Fruit fly (Drosophila melanogaster) whole organism, embryonic: ENCODE measurements around the gene CG11550.

Experiments
- Atf6 ChIP-seq: fragments of 200-800 bp; sonication (Bioruptor generic); IDR thresholded peaks from 2 replicates; pipeline ENCODE4 v1.3.6; 2022; ENCODE audit warnings: missing biosample characterization, missing genetic modification characterization
- Bdp1 ChIP-seq: fragments of 200-800 bp; sonication (Bioruptor generic); optimal IDR thresholded peaks from 3 replicates; lab custom pipeline; 2016; ENCODE audit warnings: missing biosample characterization, missing genetic modification characterization
- CG10462 ChIP-seq: fragments of 200-800 bp; sonication (Bioruptor generic); optimal IDR thresholded peaks from 2 replicates; lab custom pipeline; 2016; ENCODE audit warnings: missing biosample characterization, missing genetic modification characterization
- CG12071 ChIP-seq: fragments of 200-800 bp; sonication (Bioruptor generic); optimal IDR thresholded peaks from 3 replicates; lab custom pipeline; 2018; ENCODE audit warnings: missing biosample characterization, mild to moderate bottlenecking, missing genetic modification characterization
- CG15011 ChIP-seq: fragments of 200-800 bp; sonication (Bioruptor generic); optimal IDR thresholded peaks from 3 replicates; lab custom pipeline; 2018; ENCODE audit warnings: missing biosample characterization, mild to moderate bottlenecking, missing genetic modification characterization
- CG15073 ChIP-seq: fragments of 200-800 bp; sonication (Bioruptor generic); optimal IDR thresholded peaks from 2 replicates; lab custom pipeline; 2016; ENCODE audit warnings: missing biosample characterization, missing genetic modification characterization
- CG15601 ChIP-seq: fragments of 200-800 bp; sonication (Bioruptor generic); optimal IDR thresholded peaks from 3 replicates; lab custom pipeline; 2019; ENCODE audit warnings: missing biosample characterization, mild to moderate bottlenecking, missing genetic modification characterization, moderate library complexity
- CG17361 ChIP-seq: fragments of 200-800 bp; sonication (Bioruptor generic); IDR thresholded peaks from 3 replicates; pipeline ENCODE4 v1.3.6; 2022; ENCODE audit warnings: missing biosample characterization, missing genetic modification characterization
- CG1792 ChIP-seq: fragments of 200-800 bp; sonication (Bioruptor generic); optimal IDR thresholded peaks from 2 replicates; lab custom pipeline; 2016; ENCODE audit warnings: missing biosample characterization, missing genetic modification characterization
- CG18599 ChIP-seq: fragments of 200-800 bp; sonication (Bioruptor generic); optimal IDR thresholded peaks from 3 replicates; lab custom pipeline; 2017; ENCODE audit warnings: missing biosample characterization, missing genetic modification characterization, mild to moderate bottlenecking, moderate library complexity, missing genetic modification reagents
- CG2116 ChIP-seq: fragments of 200-800 bp; sonication (Bioruptor generic); optimal IDR thresholded peaks from 3 replicates; lab custom pipeline; 2018; ENCODE audit warnings: missing biosample characterization, mild to moderate bottlenecking, missing genetic modification characterization
- CG31388 ChIP-seq: fragments of 200-800 bp; sonication (Bioruptor generic); optimal IDR thresholded peaks from 2 replicates; lab custom pipeline; 2016; ENCODE audit warnings: missing biosample characterization, missing genetic modification characterization
- CG32772 ChIP-seq: fragments of 200-800 bp; sonication (Bioruptor generic); IDR thresholded peaks from 2 replicates; pipeline ENCODE4 v1.3.6; 2022; ENCODE audit warnings: missing biosample characterization, missing genetic modification characterization
- CG4328 ChIP-seq: fragments of 200-800 bp; sonication (Bioruptor generic); optimal IDR thresholded peaks from 3 replicates; lab custom pipeline; 2017; ENCODE audit warnings: missing biosample characterization, missing genetic modification reagents, missing genetic modification characterization
- CG6854 ChIP-seq: fragments of 200-800 bp; sonication (Bioruptor generic); optimal IDR thresholded peaks from 3 replicates; lab custom pipeline; 2017; ENCODE audit warnings: missing biosample characterization, mild to moderate bottlenecking, missing genetic modification characterization
- CG7963 ChIP-seq: fragments of 200-800 bp; sonication (Bioruptor generic); IDR thresholded peaks from 3 replicates; pipeline ENCODE4 v1.3.6; 2022; ENCODE audit warnings: missing biosample characterization, missing genetic modification characterization; ENCODE audit not compliant: partially characterized antibody
- CG8281 ChIP-seq: fragments of 200-800 bp; sonication (Bioruptor generic); optimal IDR thresholded peaks from 2 replicates; lab custom pipeline; 2018; ENCODE audit warnings: missing biosample characterization, mild to moderate bottlenecking, missing genetic modification characterization, moderate library complexity
- CG9727 ChIP-seq: fragments of 200-800 bp; sonication (Bioruptor generic); optimal IDR thresholded peaks from 3 replicates; lab custom pipeline; 2017; ENCODE audit warnings: missing biosample characterization, mild to moderate bottlenecking, missing genetic modification characterization
- Dad ChIP-seq: fragments of 200-800 bp; sonication (Bioruptor generic); optimal IDR thresholded peaks from 3 replicates; lab custom pipeline; 2016; ENCODE audit warnings: missing biosample characterization, missing genetic modification characterization
- Dbx ChIP-seq: fragments of 200-800 bp; sonication (Bioruptor generic); IDR thresholded peaks from 3 replicates; pipeline ENCODE4 v1.3.6; 2022; ENCODE audit warnings: missing biosample characterization, missing genetic modification characterization
- Doc2 ChIP-seq: fragments of 200-800 bp; sonication (Bioruptor generic); IDR thresholded peaks from 2 replicates; pipeline ENCODE4 v1.3.6; 2022; ENCODE audit warnings: missing biosample characterization, missing genetic modification characterization
- Eip74EF ChIP-seq, 2 experiments: fragments of 200-800 bp in 1 of 2; fragments of >200 bp in 1 of 2; sonication (Bioruptor generic) in 1 of 2; optimal IDR thresholded peaks; 2 replicates each; lab custom pipeline; 2017 to 2019; ENCODE audit warnings: missing biosample characterization in 2 of 2, missing genetic modification characterization in 2 of 2, mild to moderate bottlenecking in 1 of 2, moderate library complexity in 1 of 2
- H2.0 ChIP-seq: fragments of 200-800 bp; sonication (Bioruptor generic); IDR thresholded peaks from 2 replicates; pipeline ENCODE4 v1.3.6; 2022; ENCODE audit warnings: missing biosample characterization, missing genetic modification characterization
- Hr78 ChIP-seq, 2 experiments: fragments of 200-800 bp in 1 of 2; fragments of >200 bp in 1 of 2; sonication (Bioruptor generic) in 1 of 2; optimal IDR thresholded peaks; 2 replicates each; lab custom pipeline; 2017 to 2019; ENCODE audit warnings: missing biosample characterization in 2 of 2, missing genetic modification characterization in 2 of 2, mild to moderate bottlenecking in 1 of 2, moderate library complexity in 1 of 2
- MTF-1 ChIP-seq: fragments of 200-800 bp; sonication (Bioruptor generic); optimal IDR thresholded peaks from 2 replicates; lab custom pipeline; 2018; ENCODE audit warnings: missing biosample characterization, mild to moderate bottlenecking, missing genetic modification characterization, borderline replicate concordance
- Max ChIP-seq: fragments of 200-800 bp; sonication (Bioruptor generic); optimal IDR thresholded peaks from 2 replicates; lab custom pipeline; 2016; ENCODE audit warnings: missing biosample characterization, mild to moderate bottlenecking, missing genetic modification characterization
- Nf-YA ChIP-seq: fragments of 200-800 bp; sonication (Bioruptor generic); IDR thresholded peaks from 2 replicates; pipeline ENCODE4 v1.3.6; 2022; ENCODE audit warnings: missing biosample characterization, missing genetic modification characterization
- Pdp1 ChIP-seq, 2 experiments: fragments of 200-800 bp; sonication (Bioruptor generic); optimal IDR thresholded peaks; 3 replicates each; lab custom pipeline; 2016; ENCODE audit warnings: missing biosample characterization in 2 of 2, missing genetic modification characterization in 2 of 2, mild to moderate bottlenecking in 1 of 2, moderate library complexity in 1 of 2
- Usf ChIP-seq: fragments of 200-800 bp; sonication (Bioruptor generic); optimal IDR thresholded peaks from 2 replicates; lab custom pipeline; 2017; ENCODE audit warnings: missing genotype, missing biosample characterization, missing genetic modification characterization
- chif ChIP-seq, 2 experiments: fragments of 200-800 bp; sonication (Bioruptor generic); optimal IDR thresholded peaks; 3 replicates each; lab custom pipeline; 2016; ENCODE audit warnings: missing biosample characterization in 2 of 2, missing genetic modification characterization in 2 of 2
- croc ChIP-seq: fragments of 200-800 bp; sonication (Bioruptor generic); conservative IDR thresholded peaks from 3 replicates; pipeline ENCODE4 v1.3.6; 2022; ENCODE audit warnings: missing biosample characterization, missing genetic modification characterization
- crol ChIP-seq: fragments of 200-800 bp; sonication (Bioruptor generic); IDR thresholded peaks from 2 replicates; pipeline ENCODE4 v1.3.6; 2022; ENCODE audit warnings: missing biosample characterization, missing genetic modification characterization
- danr ChIP-seq: fragments of 200-800 bp; sonication (Bioruptor generic); IDR thresholded peaks from 2 replicates; pipeline ENCODE4 v1.3.6; 2022; ENCODE audit warnings: missing biosample characterization, missing genetic modification characterization
- dmrt11E ChIP-seq: fragments of 200-800 bp; sonication (Bioruptor generic); optimal IDR thresholded peaks from 3 replicates; lab custom pipeline; 2018; ENCODE audit warnings: missing biosample characterization, mild to moderate bottlenecking, missing genetic modification characterization, moderate library complexity
- hb ChIP-seq: fragments of 200-800 bp; sonication (Bioruptor generic); IDR thresholded peaks from 3 replicates; pipeline ENCODE4 v1.3.6; 2022; ENCODE audit warnings: missing biosample characterization, missing genetic modification characterization; ENCODE audit not compliant: partially characterized antibody
- hth ChIP-seq: fragments of >200 bp; optimal IDR thresholded peaks from 2 replicates; lab custom pipeline; 2017; ENCODE audit warnings: inconsistent platforms
- jumu ChIP-seq: fragments of 200-800 bp; sonication (Bioruptor generic); optimal IDR thresholded peaks from 3 replicates; lab custom pipeline; 2016; ENCODE audit warnings: missing biosample characterization, missing genetic modification characterization
- lov ChIP-seq, 2 experiments: fragments of 200-800 bp in 1 of 2; fragments of >200 bp in 1 of 2; sonication (Bioruptor generic) in 1 of 2; IDR thresholded peaks in 1 of 2; optimal IDR thresholded peaks in 1 of 2; 2 replicates in 1 of 2; 3 replicates in 1 of 2; pipeline versions ENCODE4 v1.3.6 to Lab custom; 2017 to 2022; ENCODE audit warnings: missing biosample characterization in 1 of 2, missing genetic modification characterization in 1 of 2
- mam ChIP-seq: fragments of 200-800 bp; sonication (Bioruptor generic); optimal IDR thresholded peaks from 3 replicates; lab custom pipeline; 2016; ENCODE audit warnings: missing biosample characterization, missing genetic modification characterization
- mld ChIP-seq: fragments of 200-800 bp; sonication (Bioruptor generic); IDR thresholded peaks from 3 replicates; pipeline ENCODE4 v1.3.6; 2022; ENCODE audit warnings: missing biosample characterization, missing genetic modification characterization; ENCODE audit not compliant: partially characterized antibody
- nerfin-1 ChIP-seq: fragments of 200-800 bp; sonication (Bioruptor generic); optimal IDR thresholded peaks from 3 replicates; lab custom pipeline; 2019; ENCODE audit warnings: missing biosample characterization, mild to moderate bottlenecking, missing genetic modification characterization, moderate library complexity
- nom ChIP-seq: fragments of 200-800 bp; sonication (Bioruptor generic); optimal IDR thresholded peaks from 2 replicates; lab custom pipeline; 2017; ENCODE audit warnings: missing biosample characterization, missing genetic modification characterization, mild to moderate bottlenecking, moderate library complexity, missing genetic modification reagents
- onecut ChIP-seq: fragments of 200-800 bp; sonication (Bioruptor generic); IDR thresholded peaks from 2 replicates; pipeline ENCODE4 v1.3.6; 2022; ENCODE audit warnings: missing biosample characterization, missing genetic modification characterization
- pb ChIP-seq: fragments of 200-800 bp; sonication (Bioruptor generic); optimal IDR thresholded peaks from 3 replicates; lab custom pipeline; 2016; ENCODE audit warnings: missing biosample characterization, missing genetic modification characterization
- ro ChIP-seq: fragments of 200-800 bp; sonication (Bioruptor generic); IDR thresholded peaks from 2 replicates; pipeline ENCODE4 v1.3.6; 2022; ENCODE audit warnings: missing biosample characterization, missing genetic modification characterization
- stc ChIP-seq: fragments of 200-800 bp; sonication (Bioruptor generic); IDR thresholded peaks from 2 replicates; pipeline ENCODE4 v1.3.6; 2022; ENCODE audit warnings: missing biosample characterization, missing genetic modification characterization
- tll ChIP-seq, 2 experiments: fragments of 200-800 bp in 1 of 2; fragments of >200 bp in 1 of 2; sonication (Bioruptor generic) in 1 of 2; optimal IDR thresholded peaks; 2 replicates each; lab custom pipeline; 2017 to 2019; ENCODE audit warnings: missing biosample characterization in 2 of 2, missing genetic modification characterization in 2 of 2, mild to moderate bottlenecking in 1 of 2, moderate library complexity in 1 of 2
- trh ChIP-seq: fragments of 200-800 bp; sonication (Bioruptor generic); optimal IDR thresholded peaks from 2 replicates; lab custom pipeline; 2016; ENCODE audit warnings: missing biosample characterization, missing genetic modification characterization
- unpg ChIP-seq: fragments of 200-800 bp; sonication (Bioruptor generic); optimal IDR thresholded peaks from 3 replicates; lab custom pipeline; 2018; ENCODE audit warnings: missing biosample characterization, mild to moderate bottlenecking, missing genetic modification characterization, moderate library complexity
- usp ChIP-seq: fragments of >200 bp; optimal IDR thresholded peaks from 2 replicates; lab custom pipeline; 2017; ENCODE audit warnings: missing biosample characterization, missing genetic modification characterization
- zfh1 ChIP-seq: fragments of 200-800 bp; sonication (Bioruptor generic); IDR thresholded peaks from 3 replicates; pipeline ENCODE4 v1.3.6; 2022; ENCODE audit warnings: missing biosample characterization, missing genetic modification characterization

Gene CG11550

dm6 chr3R:31689727-31690126 lies 10.0 kb upstream of the CG11550 start (continued):
- no peak for TF ChIP-seq Hr78 (GFP tag; optimal IDR thresholded peaks at IDR 0.05; lab: Kevin White, UChicago)
- no peak for TF ChIP-seq hth (lab: Kevin White, UChicago)
- no peak for TF ChIP-seq MTF-1 (GFP tag; lab: Kevin White, UChicago)
- TF ChIP-seq CG6854: no peak
- TF ChIP-seq lov (optimal IDR thresholded peaks at IDR 0.05; lab: Kevin White, UChicago): no peak
- TF ChIP-seq lov (GFP tag; IDR thresholded peaks at IDR 0.05; lab: Robert Waterston, UW): no peak
- TF ChIP-seq CG15073 (GFP tag; lab: Kevin White, UChicago): no peak
- TF ChIP-seq CG15011 (GFP tag; lab: Kevin White, UChicago): no peak
- TF ChIP-seq chif (GFP tag; optimal IDR thresholded peaks at IDR 0.05; lab: Kevin White, UChicago): peak in 1 of 2 experiments; percentile 9
- TF ChIP-seq croc (GFP tag; lab: Robert Waterston, UW): no peak; the same call in 2 of the 3 replicates
- no peak for TF ChIP-seq Eip74EF (GFP tag; optimal IDR thresholded peaks at IDR 0.05; lab: Kevin White, UChicago)
- TF ChIP-seq dmrt11E (tag; lab: Kevin White, UChicago): peak; percentile 83
- no peak for TF ChIP-seq trh
- no peak for TF ChIP-seq nerfin-1 (tag; lab: Kevin White, UChicago)
- no peak for TF ChIP-seq mam (GFP tag; lab: Kevin White, UChicago)
- no peak for TF ChIP-seq jumu (GFP tag; lab: Kevin White, UChicago)
- TF ChIP-seq onecut (GFP tag; lab: Robert Waterston, UW): no peak
- no peak for TF ChIP-seq CG2116 (GFP tag; lab: Kevin White, UChicago)
- no peak for TF ChIP-seq CG15601 (tag; lab: Kevin White, UChicago)
- TF ChIP-seq CG10462 (GFP tag; lab: Kevin White, UChicago): no peak
- no peak for TF ChIP-seq tll (GFP tag; optimal IDR thresholded peaks at IDR 0.05; lab: Kevin White, UChicago)
- peak; percentile 2 for TF ChIP-seq Usf
- no peak for TF ChIP-seq zfh1
- TF ChIP-seq CG4328 (GFP tag; lab: Kevin White, UChicago): no peak
- no peak for TF ChIP-seq CG32772 (GFP tag; lab: Robert Waterston, UW)
- TF ChIP-seq CG17361: peak; percentile 70
- TF ChIP-seq stc (GFP tag; lab: Robert Waterston, UW): no peak
- no peak for TF ChIP-seq nom (GFP tag; lab: Kevin White, UChicago)
- TF ChIP-seq CG12071 (GFP tag; lab: Kevin White, UChicago): no peak
- no peak for TF ChIP-seq ro (GFP tag; lab: Robert Waterston, UW)
- TF ChIP-seq Atf6: no peak
- peak; percentile 57 for TF ChIP-seq CG9727 (GFP tag; lab: Kevin White, UChicago)
- no peak for TF ChIP-seq Dad
- TF ChIP-seq CG1792 (GFP tag; lab: Kevin White, UChicago): no peak
- TF ChIP-seq CG7963: no peak
- TF ChIP-seq unpg: peak; percentile 13
- no peak for TF ChIP-seq Bdp1 (GFP tag; lab: Kevin White, UChicago)
- TF ChIP-seq Dbx: no peak
- no peak for TF ChIP-seq hb (GFP tag; lab: Robert Waterston, UW)
- no peak for TF ChIP-seq CG31388 (GFP tag; lab: Kevin White, UChicago)
- TF ChIP-seq Doc2: no peak
- no peak for TF ChIP-seq Nf-YA
- no peak for TF ChIP-seq Pdp1 (GFP tag; optimal IDR thresholded peaks at IDR 0.05; lab: Kevin White, UChicago)
- TF ChIP-seq mld: no peak
- no peak for TF ChIP-seq H2.0 (GFP tag; lab: Robert Waterston, UW)
- no peak for TF ChIP-seq CG18599
- TF ChIP-seq pb (GFP tag; lab: Kevin White, UChicago): no peak
- TF ChIP-seq CG8281 (tag; lab: Kevin White, UChicago): no peak
- no peak; the same call in 1 of the 2 replicates for TF ChIP-seq crol (GFP tag; lab: Robert Waterston, UW)
- no peak for TF ChIP-seq usp
- TF ChIP-seq Max: no peak
- no peak for TF ChIP-seq danr
